Worm (Caenorhabditis elegans) whole organism, L4/young adult: Measurements from ENCODE around the gene srab-24.

Source experiments
- W03F9.2 ChIP-seq: fragments of 150-350 bp; optimal IDR thresholded peaks from 2 replicates; lab custom pipeline; 2014; ENCODE audit warnings: missing biosample characterization, missing genetic modification characterization
- him-1 ChIP-seq: sonication (generic microtip); optimal IDR thresholded peaks from 2 replicates; lab custom pipeline; 2016; ENCODE audit warnings: missing genotype, missing genetic modification reagents, missing genetic modification characterization, missing compliant biosample characterization

ce11 chrIV:14284920-14285319 is 34.9 kb upstream of the srab-24 start:
- TF ChIP-seq him-1 (tag; lab: Kevin White, UChicago): no peak
- TF ChIP-seq W03F9.2 (tag; lab: Kevin White, UChicago): no peak
